Worm (Caenorhabditis elegans) whole organism, L4/young adult: Measurements from ENCODE around the gene srf-3.

ENCODE experiments used
- W03F9.2 ChIP-seq: fragments of 150-350 bp; optimal IDR thresholded peaks from 2 replicates; lab custom pipeline; 2014; ENCODE audit warnings: missing biosample characterization, missing genetic modification characterization
- dao-5 ChIP-seq: sonication (generic microtip); optimal IDR thresholded peaks from 2 replicates; lab custom pipeline; 2016; ENCODE audit warnings: missing genotype, missing genetic modification characterization, moderate library complexity, missing compliant biosample characterization
- him-1 ChIP-seq: sonication (generic microtip); optimal IDR thresholded peaks from 2 replicates; lab custom pipeline; 2016; ENCODE audit warnings: missing genotype, missing genetic modification reagents, missing genetic modification characterization, missing compliant biosample characterization

ce11 chrIV:12833698-12834416, 15.5 kb upstream of the srf-3 start:
- TF ChIP-seq him-1 (tag; lab: Kevin White, UChicago): no peak
- no peak for TF ChIP-seq dao-5 (tag; lab: Kevin White, UChicago)
- TF ChIP-seq W03F9.2 (tag; lab: Kevin White, UChicago): no peak
